Worm (Caenorhabditis elegans) whole organism, mixed stage, embryonic: ENCODE data around the gene tars-1.

Experiments used
- M03D4.4 ChIP-seq: sonication (generic microtip); optimal IDR thresholded peaks from 2 replicates; lab custom pipeline; 2017; ENCODE audit warnings: mild to moderate bottlenecking, missing genetic modification characterization, missing compliant biosample characterization
- elt-1 ChIP-seq: sonication (generic microtip); optimal IDR thresholded peaks from 2 replicates; lab custom pipeline; 2017; ENCODE audit warnings: missing genetic modification characterization, mild to moderate bottlenecking, missing compliant biosample characterization, antibody characterized with exemption, moderate library complexity, borderline replicate concordance; ENCODE audit not compliant: insufficient read depth
- elt-3 ChIP-seq: fragments of 150-350 bp; optimal IDR thresholded peaks from 2 replicates; lab custom pipeline; 2014; ENCODE audit warnings: missing biosample characterization, missing genetic modification characterization
- lsy-2 ChIP-seq: fragments of 150-350 bp; optimal IDR thresholded peaks from 2 replicates; lab custom pipeline; 2014; ENCODE audit warnings: missing biosample characterization, missing genetic modification characterization
- mls-2 ChIP-seq: sonication (generic microtip); optimal IDR thresholded peaks from 2 replicates; lab custom pipeline; 2016; ENCODE audit warnings: mild to moderate bottlenecking, missing genetic modification characterization, moderate library complexity, missing compliant biosample characterization
- nhr-12 ChIP-seq: fragments of 150-350 bp; optimal IDR thresholded peaks from 2 replicates; lab custom pipeline; 2014; ENCODE audit warnings: missing biosample characterization, missing genetic modification characterization
- pha-4 ChIP-seq: fragments of 150-350 bp; optimal IDR thresholded peaks from 2 replicates; lab custom pipeline; 2018; ENCODE audit warnings: missing biosample characterization, missing genetic modification reagents, missing genetic modification characterization
- snpc-4 ChIP-seq: fragments of 150-350 bp; optimal IDR thresholded peaks from 2 replicates; lab custom pipeline; 2014; ENCODE audit warnings: missing biosample characterization, missing genetic modification characterization
- unc-120 ChIP-seq: sonication (generic microtip); optimal IDR thresholded peaks from 2 replicates; lab custom pipeline; 2017; ENCODE audit warnings: missing genetic modification characterization, missing compliant biosample characterization; ENCODE audit not compliant: poor library complexity, severe bottlenecking
- unc-39 ChIP-seq: fragments of 150-350 bp; optimal IDR thresholded peaks from 2 replicates; lab custom pipeline; 2014; ENCODE audit warnings: missing biosample characterization, missing genetic modification characterization
- unc-62 ChIP-seq: fragments of 150-350 bp; optimal IDR thresholded peaks from 2 replicates; lab custom pipeline; 2014; ENCODE audit warnings: missing biosample characterization, missing genetic modification reagents, missing genetic modification characterization

- TF ChIP-seq unc-62 (GFP tag; lab: Kevin White, UChicago) (no peak), unc-120 (tag; lab: Kevin White, UChicago) (no peak), unc-39 (tag; lab: Kevin White, UChicago) (no peak), elt-1 (tag; lab: Kevin White, UChicago) (no peak), snpc-4 (tag; lab: Kevin White, UChicago) (no peak), lsy-2 (tag; lab: Kevin White, UChicago) (no peak), mls-2 (tag; lab: Kevin White, UChicago) (no peak), pha-4 (tag; lab: Kevin White, UChicago) (no peak), nhr-12 (tag; lab: Kevin White, UChicago) (no peak), M03D4.4 (tag; lab: Kevin White, UChicago) (no peak), elt-3 (tag; lab: Kevin White, UChicago) (no peak)
These were observed 24.1 kb upstream of the tars-1 start for ce11 chrII:11719533-11719932.
